Worm (Caenorhabditis elegans) whole organism, young adult: Measurements from ENCODE around the gene F49F1.9.

Experiments
- B0019.2 ChIP-seq: fragments of 200-800 bp; sonication (Bioruptor generic); conservative IDR thresholded peaks from 2 replicates; pipeline ENCODE4 v1.3.6; 2022; ENCODE audit warnings: missing genetic modification reagents, missing genetic modification characterization, missing compliant biosample characterization
- B0261.1 ChIP-seq: sonication (generic microtip); optimal IDR thresholded peaks from 2 replicates; lab custom pipeline; 2016; ENCODE audit warnings: mild to moderate bottlenecking, missing genetic modification characterization, moderate library complexity, missing compliant biosample characterization
- F23B12.7 ChIP-seq: sonication (generic microtip); optimal IDR thresholded peaks from 2 replicates; lab custom pipeline; 2017; ENCODE audit warnings: missing genetic modification characterization, mild to moderate bottlenecking, missing compliant biosample characterization, antibody characterized with exemption, moderate library complexity; ENCODE audit not compliant: insufficient read depth
- F52B5.7 ChIP-seq: sonication (generic microtip); optimal IDR thresholded peaks from 2 replicates; lab custom pipeline; 2016; ENCODE audit warnings: mild to moderate bottlenecking, missing genetic modification characterization, missing compliant biosample characterization
- K11D2.4 ChIP-seq: fragments of 200-800 bp; sonication (Bioruptor generic); IDR thresholded peaks from 2 replicates; pipeline ENCODE4 v1.3.6; 2022; ENCODE audit warnings: missing genetic modification reagents, missing genetic modification characterization, missing compliant biosample characterization
- T07F8.4 ChIP-seq: sonication (generic microtip); optimal IDR thresholded peaks from 2 replicates; lab custom pipeline; 2016; ENCODE audit warnings: mild to moderate bottlenecking, missing genetic modification characterization, moderate library complexity, missing compliant biosample characterization
- T26A5.8 ChIP-seq: sonication (generic microtip); optimal IDR thresholded peaks from 2 replicates; lab custom pipeline; 2016; ENCODE audit warnings: missing genetic modification characterization, missing compliant biosample characterization
- Y53G8AR.9 ChIP-seq: fragments of 200-800 bp; sonication (Bioruptor generic); conservative IDR thresholded peaks from 2 replicates; pipeline ENCODE4 v1.3.6; 2022; ENCODE audit warnings: missing genetic modification reagents, missing genetic modification characterization, missing compliant biosample characterization
- aptf-2 ChIP-seq: fragments of 200-800 bp; sonication (Bioruptor generic); conservative IDR thresholded peaks from 2 replicates; pipeline ENCODE4 v1.3.6; 2022; ENCODE audit warnings: missing genetic modification reagents, missing genetic modification characterization, missing compliant biosample characterization
- atf-7 ChIP-seq: sonication (generic microtip); optimal IDR thresholded peaks from 2 replicates; lab custom pipeline; 2017; ENCODE audit warnings: mild to moderate bottlenecking, missing genetic modification characterization, missing compliant biosample characterization
- ccch-3 ChIP-seq: fragments of 200-800 bp; sonication (Bioruptor generic); optimal IDR thresholded peaks from 2 replicates; lab custom pipeline; 2018; ENCODE audit warnings: mild to moderate bottlenecking, missing genetic modification characterization, missing compliant biosample characterization
- cebp-1 ChIP-seq, 2 experiments: fragments of 200-800 bp in 1 of 2; sonication (Bioruptor generic) in 1 of 2; sonication (generic microtip) in 1 of 2; IDR thresholded peaks in 1 of 2; optimal IDR thresholded peaks in 1 of 2; 2 replicates each; pipeline versions ENCODE4 v1.3.6 to Lab custom; 2017 to 2022; ENCODE audit warnings: missing compliant biosample characterization in 2 of 2, missing genetic modification characterization in 2 of 2, mild to moderate bottlenecking in 1 of 2, missing genetic modification reagents in 1 of 2, moderate library complexity in 1 of 2
- chd-7 ChIP-seq: sonication (generic microtip); optimal IDR thresholded peaks from 2 replicates; lab custom pipeline; 2016; ENCODE audit warnings: mild to moderate bottlenecking, missing genetic modification characterization, moderate library complexity, missing compliant biosample characterization
- egl-18 ChIP-seq: fragments of 200-800 bp; sonication (Bioruptor generic); IDR thresholded peaks from 2 replicates; pipeline ENCODE4 v1.3.6; 2022; ENCODE audit warnings: missing genetic modification reagents, missing genetic modification characterization, missing compliant biosample characterization
- fkh-3 ChIP-seq: sonication (generic microtip); optimal IDR thresholded peaks from 2 replicates; lab custom pipeline; 2016; ENCODE audit warnings: mild to moderate bottlenecking, missing genetic modification characterization, missing compliant biosample characterization
- hlh-26 ChIP-seq: fragments of 200-800 bp; sonication (Bioruptor generic); conservative IDR thresholded peaks from 2 replicates; pipeline ENCODE4 v1.3.6; 2022; ENCODE audit warnings: missing genetic modification reagents, missing genetic modification characterization, missing compliant biosample characterization
- hrde-1 ChIP-seq: sonication (generic microtip); optimal IDR thresholded peaks from 2 replicates; lab custom pipeline; 2016; ENCODE audit warnings: missing genetic modification characterization, mild to moderate bottlenecking, missing compliant biosample characterization, moderate library complexity, missing genotype, missing genetic modification reagents, borderline replicate concordance
- lin-26 ChIP-seq: fragments of 200-800 bp; sonication (Bioruptor generic); IDR thresholded peaks from 2 replicates; pipeline ENCODE4 v1.3.6; 2022; ENCODE audit warnings: missing genetic modification reagents, missing genetic modification characterization, missing compliant biosample characterization
- lir-1 ChIP-seq: fragments of 200-800 bp; sonication (Bioruptor generic); conservative IDR thresholded peaks from 2 replicates; pipeline ENCODE4 v1.3.6; 2022; ENCODE audit warnings: missing genetic modification reagents, missing genetic modification characterization, missing compliant biosample characterization
- lsy-27 ChIP-seq: sonication (generic microtip); optimal IDR thresholded peaks from 2 replicates; lab custom pipeline; 2017; ENCODE audit warnings: missing genetic modification characterization, mild to moderate bottlenecking, missing compliant biosample characterization, antibody characterized with exemption, missing genotype, borderline replicate concordance; ENCODE audit not compliant: insufficient read depth
- madf-10 ChIP-seq: sonication (generic microtip); optimal IDR thresholded peaks from 2 replicates; lab custom pipeline; 2016; ENCODE audit warnings: mild to moderate bottlenecking, missing genetic modification characterization, missing compliant biosample characterization
- madf-8 ChIP-seq: fragments of 200-800 bp; sonication (Bioruptor generic); conservative IDR thresholded peaks from 2 replicates; pipeline ENCODE4 v1.3.6; 2022; ENCODE audit warnings: missing genetic modification reagents, missing genetic modification characterization, missing compliant biosample characterization
- mes-4 ChIP-seq: sonication (generic microtip); optimal IDR thresholded peaks from 2 replicates; lab custom pipeline; 2016; ENCODE audit warnings: missing genotype, missing genetic modification characterization, missing compliant biosample characterization
- nhr-90 ChIP-seq: sonication (generic microtip); optimal IDR thresholded peaks from 2 replicates; lab custom pipeline; 2016; ENCODE audit warnings: missing genotype, mild to moderate bottlenecking, missing genetic modification characterization, missing compliant biosample characterization
- pbrm-1 ChIP-seq: fragments of 200-800 bp; sonication (Bioruptor generic); IDR thresholded peaks from 2 replicates; pipeline ENCODE4 v1.3.6; 2022; ENCODE audit warnings: missing genetic modification reagents, missing genetic modification characterization, missing compliant biosample characterization
- snpc-3.4 ChIP-seq: sonication (generic microtip); optimal IDR thresholded peaks from 2 replicates; lab custom pipeline; 2017; ENCODE audit warnings: missing genetic modification characterization, mild to moderate bottlenecking, missing compliant biosample characterization, antibody characterized with exemption, moderate library complexity, missing genotype, missing genetic modification reagents
- snpc-4 ChIP-seq, 5 experiments: fragments of 150-350 bp in 1 of 5; sonication (generic microtip) in 4 of 5; optimal IDR thresholded peaks; 2 replicates each; lab custom pipeline; 2014 to 2018; ENCODE audit warnings: missing genetic modification characterization in 5 of 5, missing biosample characterization in 3 of 5, antibody characterized with exemption in 2 of 5, mild to moderate bottlenecking in 2 of 5, missing compliant biosample characterization in 2 of 5, missing genotype in 2 of 5, moderate library complexity in 2 of 5, missing genetic modification reagents in 1 of 5
- unc-62 ChIP-seq: fragments of 150-350 bp; optimal IDR thresholded peaks from 2 replicates; lab custom pipeline; 2014; ENCODE audit warnings: missing biosample characterization, missing genetic modification reagents, missing genetic modification characterization

Gene F49F1.9

ce11 chrIV:4108767-4109166, 28.6 kb downstream of the F49F1.9 start, which contains the start of gene C35B1.7:
Gene C35B1.7, plus strand, starts transcription at chrIV:4109067.
- TF ChIP-seq snpc-4 (GFP tag; optimal IDR thresholded peaks at IDR 0.05; lab: Kevin White, UChicago): no peak
- no peak for TF ChIP-seq snpc-4 (tag; optimal IDR thresholded peaks at IDR 0.05; lab: Kevin White, UChicago)
- TF ChIP-seq madf-8 (GFP tag; lab: Robert Waterston, UW): no peak
- no peak for TF ChIP-seq Y53G8AR.9 (GFP tag; lab: Robert Waterston, UW)
- TF ChIP-seq hlh-26 (GFP tag; lab: Robert Waterston, UW): no peak
- no peak for TF ChIP-seq F23B12.7 (tag; lab: Kevin White, UChicago)
- no peak for TF ChIP-seq lir-1 (GFP tag; lab: Robert Waterston, UW)
- no peak for TF ChIP-seq madf-10 (tag; lab: Kevin White, UChicago)
- TF ChIP-seq chd-7 (tag; lab: Kevin White, UChicago): no peak
- TF ChIP-seq ccch-3 (GFP tag; lab: Kevin White, UChicago): no peak
- TF ChIP-seq pbrm-1: no peak
- no peak for TF ChIP-seq mes-4 (tag; lab: Kevin White, UChicago)
- no peak for TF ChIP-seq F52B5.7 (tag; lab: Kevin White, UChicago)

ce11 chrIV:4102720-4103119, 34.7 kb downstream of the F49F1.9 start, which contains the start of gene ubc-1:
Gene ubc-1, plus strand, starts transcription at chrIV:4103020.
- TF ChIP-seq pbrm-1 (no peak), ccch-3 (GFP tag; lab: Kevin White, UChicago) (no peak), B0019.2 (no peak)

ce11 chrIV:4099773-4100172, 37.6 kb downstream of the F49F1.9 start:
- TF ChIP-seq lin-26 (GFP tag; lab: Robert Waterston, UW) (no peak), unc-62 (GFP tag; lab: Kevin White, UChicago) (no peak), T07F8.4 (tag; lab: Kevin White, UChicago) (no peak), nhr-90 (tag; lab: Kevin White, UChicago) (no peak), fkh-3 (tag; lab: Kevin White, UChicago) (no peak), snpc-3.4 (tag; lab: Kevin White, UChicago) (no peak), B0261.1 (tag; lab: Kevin White, UChicago) (no peak), hrde-1 (tag; lab: Kevin White, UChicago) (no peak), Y53G8AR.9 (GFP tag; lab: Robert Waterston, UW) (no peak), lsy-27 (tag; lab: Kevin White, UChicago) (no peak), egl-18 (GFP tag; lab: Robert Waterston, UW) (no peak), T26A5.8 (tag; lab: Kevin White, UChicago) (no peak)

DNA sequence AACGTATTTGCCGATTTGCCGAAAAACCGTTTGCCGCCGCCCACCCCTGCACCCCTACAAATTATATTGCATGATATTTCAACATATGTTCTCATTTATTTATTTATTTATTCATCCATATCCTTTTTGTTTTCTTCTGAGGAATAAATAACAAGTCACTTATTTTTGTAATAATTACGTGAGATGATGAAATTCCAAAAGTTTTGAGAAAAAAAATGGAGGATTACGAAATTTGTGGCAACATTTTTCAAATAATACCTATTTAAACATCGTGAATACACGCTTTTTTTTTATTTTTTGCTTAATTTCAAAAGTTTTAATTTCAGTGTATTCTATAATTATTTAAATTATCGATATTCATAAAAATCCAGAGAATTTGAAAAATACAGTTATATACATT, 40.4 kb downstream of the F49F1.9 start:
- TF ChIP-seq aptf-2 (GFP tag; lab: Robert Waterston, UW) (no peak), B0261.1 (tag; lab: Kevin White, UChicago) (no peak), cebp-1 (GFP tag; IDR thresholded peaks at IDR 0.05; lab: Robert Waterston, UW) (no peak), cebp-1 (tag; optimal IDR thresholded peaks at IDR 0.05; lab: Kevin White, UChicago) (peak; percentile 67)

- TF ChIP-seq K11D2.4 (GFP tag; lab: Robert Waterston, UW) (0 out of 2 replicates have a peak, but pooled peaks have one; percentile 36), atf-7 (tag; lab: Kevin White, UChicago) (peak; percentile 62), snpc-4 (GFP tag; optimal IDR thresholded peaks at IDR 0.05; lab: Kevin White, UChicago) (no peak), snpc-4 (tag; optimal IDR thresholded peaks at IDR 0.05; lab: Kevin White, UChicago) (no peak)
These were observed 43.0 kb downstream of the F49F1.9 start for ce11 chrIV:4094364-4094763.
